Fruit fly (Drosophila melanogaster): ENCODE data around the gene RpL17.

DNA sequence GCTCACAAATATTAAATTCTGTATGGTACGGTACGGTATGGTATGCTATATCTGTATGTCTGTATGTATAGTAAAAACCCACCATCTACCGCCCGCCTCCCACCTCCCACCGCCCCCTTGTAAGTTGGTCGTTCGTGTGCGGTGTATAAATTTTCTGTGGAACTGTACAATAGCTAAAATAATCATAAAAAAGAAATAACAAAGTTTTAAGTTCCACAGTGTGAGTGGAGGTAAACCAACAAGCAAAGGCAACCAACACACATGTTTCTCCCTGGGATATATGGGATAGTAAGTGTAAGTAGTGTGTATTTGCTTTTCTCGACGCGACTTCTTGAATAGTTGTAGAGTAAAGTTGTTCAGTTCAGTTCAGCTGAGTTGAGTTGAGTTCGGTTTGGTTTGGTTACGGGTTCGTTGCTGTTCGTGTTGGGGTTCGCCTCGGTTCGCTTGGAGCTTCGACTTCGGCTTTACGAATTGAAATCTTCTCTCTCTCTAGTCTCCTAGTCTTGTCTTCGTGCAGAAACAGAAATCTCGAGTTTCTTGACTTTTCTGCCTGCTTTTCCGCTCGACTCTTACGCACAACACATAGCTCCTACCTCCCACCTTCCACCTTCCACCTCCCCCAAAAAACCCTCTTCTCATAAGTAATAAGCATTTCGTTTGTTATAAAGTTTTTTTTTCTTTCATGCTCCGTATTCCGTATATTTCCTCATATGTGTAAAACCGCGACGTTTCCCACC, 37.3 kb downstream of the RpL17 start:
- no peak for TF ChIP-seq D1 (tag; optimal IDR thresholded peaks at IDR 0.05)
- no peak for TF ChIP-seq Pif1B (GFP tag; optimal IDR thresholded peaks at IDR 0.05)
- TF ChIP-seq CG9948 (tag; optimal IDR thresholded peaks at IDR 0.05): no peak
- peak; percentile 78 for TF ChIP-seq EcR (GFP tag; optimal IDR thresholded peaks at IDR 0.05)
- no peak for TF ChIP-seq Snoo (tag; optimal IDR thresholded peaks at IDR 0.05)

Data from whole organism, pupa.